Worm (Caenorhabditis elegans): ENCODE data around the gene T25B9.3.

DNA sequence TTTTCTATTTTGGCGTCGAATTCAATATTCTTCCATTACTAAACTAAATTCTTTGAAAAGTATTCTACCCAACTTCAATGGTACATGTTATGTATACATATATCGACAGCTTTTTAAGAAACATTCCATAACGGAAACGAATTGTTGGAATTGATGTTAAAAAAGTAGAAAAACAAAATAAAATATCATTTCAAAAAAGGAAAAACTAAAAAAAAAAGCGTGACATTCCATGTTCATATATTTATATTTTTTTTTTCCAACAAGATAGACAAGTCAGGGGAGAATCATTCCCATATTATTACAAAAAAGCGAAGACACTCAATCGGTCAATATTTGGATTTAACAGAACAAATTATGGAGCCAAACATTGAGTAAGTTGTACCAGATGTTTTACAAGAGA is 39.4 kb upstream of the T25B9.3 start, which contains the start of gene R102.10:
- TF ChIP-seq daf-12 (tag; optimal IDR thresholded peaks at IDR 0.05) = no peak
- no peak for TF ChIP-seq lin-15B (tag; optimal IDR thresholded peaks at IDR 0.05)
- TF ChIP-seq dmd-6 (GFP tag; IDR thresholded peaks at IDR 0.05) = no peak
- no peak for TF ChIP-seq ces-1 (GFP tag; optimal IDR thresholded peaks at IDR 0.05)
- TF ChIP-seq aly-2 (tag; optimal IDR thresholded peaks at IDR 0.05) = no peak
- TF ChIP-seq T26A8.4 (GFP tag; IDR thresholded peaks at IDR 0.05) = no peak
- no peak for TF ChIP-seq mep-1 (tag; optimal IDR thresholded peaks at IDR 0.05)
- no peak for TF ChIP-seq ceh-82 (tag; optimal IDR thresholded peaks at IDR 0.05)
- no peak for TF ChIP-seq ama-1 (optimal IDR thresholded peaks at IDR 0.05)
- TF ChIP-seq ZK546.5 (tag; optimal IDR thresholded peaks at IDR 0.05) = no peak
- TF ChIP-seq nhr-41 (GFP tag; IDR thresholded peaks at IDR 0.05) = no peak
